Fruit fly (Drosophila melanogaster): ENCODE measurements around the gene nerfin-2.

DNA sequence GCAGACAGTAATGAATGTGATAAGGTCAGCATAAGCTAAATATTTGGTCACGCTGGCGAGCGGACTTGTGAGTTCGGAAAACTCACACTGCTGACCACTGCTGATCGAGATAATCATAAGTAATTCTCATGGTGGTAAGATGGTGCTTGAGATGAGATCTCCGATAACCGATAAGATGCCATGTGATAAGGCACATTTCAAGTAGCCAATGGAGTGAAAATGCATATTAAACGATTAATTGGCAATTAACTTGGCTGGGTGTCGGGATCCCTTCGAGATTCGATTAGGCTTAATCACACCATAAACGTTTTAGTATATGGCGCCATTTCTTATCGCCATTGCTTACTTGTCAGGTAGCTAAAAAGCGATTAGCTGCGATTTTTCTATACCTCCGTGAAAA, 42.8 kb downstream of the nerfin-2 start:
- TF ChIP-seq EcR (GFP tag; optimal IDR thresholded peaks at IDR 0.05) (no peak), Dll (optimal IDR thresholded peaks at IDR 0.05) (no peak), psq (optimal IDR thresholded peaks at IDR 0.05) (no peak), pan (optimal IDR thresholded peaks at IDR 0.05) (no peak), usp (GFP tag; optimal IDR thresholded peaks at IDR 0.05) (no peak), CG8478 (optimal IDR thresholded peaks at IDR 0.05) (no peak)

All from whole organism.